Worm (Caenorhabditis elegans): ENCODE results near the gene C15F1.5.

The C15F1.5 gene

ce11 chrII:6926054-6926453 lies 44.4 kb downstream of the C15F1.5 start:
- no peak for TF ChIP-seq ceh-9 (tag; optimal IDR thresholded peaks at IDR 0.05)
- no peak for TF ChIP-seq fos-1 (tag; optimal IDR thresholded peaks at IDR 0.05)
- no peak for TF ChIP-seq ceh-16 (tag; optimal IDR thresholded peaks at IDR 0.05)
- TF ChIP-seq tbx-2 (tag; optimal IDR thresholded peaks at IDR 0.05): no peak
- TF ChIP-seq ceh-28 (tag; optimal IDR thresholded peaks at IDR 0.05): no peak
- no peak for TF ChIP-seq snpc-4 (tag; optimal IDR thresholded peaks at IDR 0.05)
- no peak for TF ChIP-seq unc-39 (tag; optimal IDR thresholded peaks at IDR 0.05)
- no peak for TF ChIP-seq ZK546.5 (tag; optimal IDR thresholded peaks at IDR 0.05)
- no peak for TF ChIP-seq eor-1 (tag; optimal IDR thresholded peaks at IDR 0.05)
- TF ChIP-seq nfya-1 (tag; optimal IDR thresholded peaks at IDR 0.05; ENCODE audit: insufficient read depth): no peak
- no peak for TF ChIP-seq pqm-1 (tag; optimal IDR thresholded peaks at IDR 0.05)
- no peak for TF ChIP-seq elt-2 (tag; optimal IDR thresholded peaks at IDR 0.05)
- no peak for TF ChIP-seq elt-1 (tag; optimal IDR thresholded peaks at IDR 0.05)
- TF ChIP-seq nhr-76 (tag; optimal IDR thresholded peaks at IDR 0.05): no peak
- TF ChIP-seq R02D3.7 (tag; optimal IDR thresholded peaks at IDR 0.05): no peak
- TF ChIP-seq nhr-11 (tag; optimal IDR thresholded peaks at IDR 0.05): no peak
- no peak for TF ChIP-seq ceh-82 (tag; optimal IDR thresholded peaks at IDR 0.05)
- no peak for TF ChIP-seq zag-1 (tag; optimal IDR thresholded peaks at IDR 0.05)
- no peak for TF ChIP-seq fkh-10 (GFP tag; optimal IDR thresholded peaks at IDR 0.05)
- no peak for TF ChIP-seq nhr-237 (tag; optimal IDR thresholded peaks at IDR 0.05)

- no peak for TF ChIP-seq nhr-237 (tag; optimal IDR thresholded peaks at IDR 0.05)
- TF ChIP-seq pha-4 (tag; optimal IDR thresholded peaks at IDR 0.05): no peak
- TF ChIP-seq ceh-16 (tag; optimal IDR thresholded peaks at IDR 0.05): no peak
- no peak for TF ChIP-seq ceh-28 (tag; optimal IDR thresholded peaks at IDR 0.05)
- no peak for TF ChIP-seq zag-1 (tag; optimal IDR thresholded peaks at IDR 0.05)
- TF ChIP-seq nhr-12 (tag; optimal IDR thresholded peaks at IDR 0.05): no peak
- no peak for TF ChIP-seq lsy-12 (tag; optimal IDR thresholded peaks at IDR 0.05)
- TF ChIP-seq nhr-23 (tag; optimal IDR thresholded peaks at IDR 0.05): no peak
- TF ChIP-seq egl-5 (tag; optimal IDR thresholded peaks at IDR 0.05): no peak
- TF ChIP-seq ZK546.5 (tag; optimal IDR thresholded peaks at IDR 0.05): no peak
- TF ChIP-seq tbx-2 (tag; optimal IDR thresholded peaks at IDR 0.05): no peak
- TF ChIP-seq nhr-43 (tag; optimal IDR thresholded peaks at IDR 0.05; ENCODE audit: poor library complexity, severe bottlenecking): no peak
- no peak for TF ChIP-seq hmg-11 (tag; optimal IDR thresholded peaks at IDR 0.05)
- no peak for TF ChIP-seq aly-2 (tag; optimal IDR thresholded peaks at IDR 0.05)
- no peak for TF ChIP-seq ztf-11 (tag; optimal IDR thresholded peaks at IDR 0.05)
- TF ChIP-seq mml-1 (tag; optimal IDR thresholded peaks at IDR 0.05): no peak
Measured at ce11 chrII:6923792-6924191, 46.6 kb downstream of the C15F1.5 start.

- no peak for TF ChIP-seq egl-5 (tag; optimal IDR thresholded peaks at IDR 0.05)
- TF ChIP-seq nhr-28 (tag; optimal IDR thresholded peaks at IDR 0.05): no peak
- TF ChIP-seq zag-1 (tag; optimal IDR thresholded peaks at IDR 0.05): no peak
- no peak for TF ChIP-seq ZK546.5 (tag; optimal IDR thresholded peaks at IDR 0.05)
- peak; percentile 65 for TF ChIP-seq elt-2 (tag; optimal IDR thresholded peaks at IDR 0.05)
- no peak for TF ChIP-seq ceh-28 (tag; optimal IDR thresholded peaks at IDR 0.05)
- peak; percentile 26 for TF ChIP-seq pqm-1 (tag; optimal IDR thresholded peaks at IDR 0.05)
- TF ChIP-seq elt-1 (tag; optimal IDR thresholded peaks at IDR 0.05): no peak
- no peak for TF ChIP-seq nhr-237 (tag; optimal IDR thresholded peaks at IDR 0.05)
- TF ChIP-seq fkh-2 (tag; optimal IDR thresholded peaks at IDR 0.05): no peak
Measured at ce11 chrII:6919363-6919851, 51.0 kb downstream of the C15F1.5 start, which contains the start of gene B0252.1. Gene B0252.1 (plus strand): TSS chrII:6919680.

- TF ChIP-seq elt-2 (tag; optimal IDR thresholded peaks at IDR 0.05): peak; percentile 55
- TF ChIP-seq pqm-1 (tag; optimal IDR thresholded peaks at IDR 0.05): peak; percentile 9
- no peak for TF ChIP-seq egl-5 (tag; optimal IDR thresholded peaks at IDR 0.05)
Measured at ce11 chrII:6918862-6919261, 51.6 kb downstream of the C15F1.5 start, which contains the start of gene B0252.5. Gene B0252.5 (minus strand): TSS chrII:6918878.

Measured in whole organism, L3 larva.